Worm (Caenorhabditis elegans): ENCODE data around the gene F25A2.1.

DNA sequence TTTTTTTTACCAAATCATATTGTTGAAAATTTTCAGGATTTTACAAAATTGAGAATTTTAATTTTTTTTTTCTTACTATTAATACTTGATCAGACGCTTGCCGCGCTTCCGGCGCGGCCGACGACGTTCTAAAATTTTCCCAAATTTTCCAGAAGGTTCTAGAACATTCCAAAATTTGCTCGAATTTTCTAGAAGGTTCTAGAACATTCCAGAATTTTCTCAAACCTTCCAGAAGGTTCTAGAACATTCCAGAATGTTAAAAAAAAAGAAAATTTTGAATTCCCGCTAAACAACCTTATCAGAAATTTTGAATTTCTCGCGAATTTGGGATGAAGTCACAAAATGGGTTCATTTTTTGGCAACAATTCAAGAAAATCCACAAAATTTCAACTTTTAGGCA lies 46.9 kb downstream of the F25A2.1 start:
- TF ChIP-seq unc-39 (tag; optimal IDR thresholded peaks at IDR 0.05) (no peak), elt-3 (tag; optimal IDR thresholded peaks at IDR 0.05) (no peak), unc-62 (GFP tag; optimal IDR thresholded peaks at IDR 0.05) (no peak), ZK546.5 (tag; optimal IDR thresholded peaks at IDR 0.05) (no peak), alr-1 (tag; optimal IDR thresholded peaks at IDR 0.05) (no peak), mdl-1 (tag; optimal IDR thresholded peaks at IDR 0.05) (no peak)

All from whole organism, L2 larva.